Worm (Caenorhabditis elegans) whole organism, L1 larva: Measurements from ENCODE around the gene T16G12.6.

Experiments used
- blmp-1 ChIP-seq: fragments of 150-350 bp; optimal IDR thresholded peaks from 2 replicates; lab custom pipeline; 2014; ENCODE audit warnings: missing biosample characterization, missing genetic modification characterization
- elt-2 ChIP-seq: sonication (generic microtip); optimal IDR thresholded peaks from 2 replicates; lab custom pipeline; 2016; ENCODE audit warnings: missing genetic modification characterization, mild to moderate bottlenecking, inconsistent platforms, missing compliant biosample characterization, missing genetic modification reagents
- elt-3 ChIP-seq, 6 experiments: fragments of 150-350 bp in 1 of 6; sonication (generic microtip); optimal IDR thresholded peaks; 2 replicates each; lab custom pipeline; 2017 to 2018; ENCODE audit warnings: missing biosample characterization in 6 of 6, missing genetic modification characterization in 6 of 6, inconsistent platforms in 1 of 6
- fos-1 ChIP-seq: fragments of 150-350 bp; optimal IDR thresholded peaks from 2 replicates; lab custom pipeline; 2014; ENCODE audit warnings: missing biosample characterization, missing genetic modification characterization
- irx-1 ChIP-seq: sonication (generic microtip); optimal IDR thresholded peaks from 2 replicates; lab custom pipeline; 2016; ENCODE audit warnings: missing genetic modification characterization, missing compliant biosample characterization
- lir-3 ChIP-seq: sonication (generic microtip); optimal IDR thresholded peaks from 2 replicates; lab custom pipeline; 2016; ENCODE audit warnings: mild to moderate bottlenecking, missing genetic modification characterization, moderate library complexity, missing compliant biosample characterization; ENCODE audit not compliant: poor library complexity
- nhr-76 ChIP-seq: sonication (generic microtip); optimal IDR thresholded peaks from 2 replicates; lab custom pipeline; 2017; ENCODE audit warnings: missing biosample characterization, missing genetic modification characterization
- nhr-77 ChIP-seq: fragments of 150-350 bp; optimal IDR thresholded peaks from 2 replicates; lab custom pipeline; 2014; ENCODE audit warnings: missing biosample characterization, missing genetic modification characterization
- nhr-84 ChIP-seq: sonication (generic microtip); optimal IDR thresholded peaks from 2 replicates; lab custom pipeline; 2017; ENCODE audit warnings: missing biosample characterization, missing genetic modification characterization
- tbx-2 ChIP-seq: sonication (generic microtip); optimal IDR thresholded peaks from 2 replicates; lab custom pipeline; 2016; ENCODE audit warnings: missing genetic modification characterization, missing compliant biosample characterization

DNA sequence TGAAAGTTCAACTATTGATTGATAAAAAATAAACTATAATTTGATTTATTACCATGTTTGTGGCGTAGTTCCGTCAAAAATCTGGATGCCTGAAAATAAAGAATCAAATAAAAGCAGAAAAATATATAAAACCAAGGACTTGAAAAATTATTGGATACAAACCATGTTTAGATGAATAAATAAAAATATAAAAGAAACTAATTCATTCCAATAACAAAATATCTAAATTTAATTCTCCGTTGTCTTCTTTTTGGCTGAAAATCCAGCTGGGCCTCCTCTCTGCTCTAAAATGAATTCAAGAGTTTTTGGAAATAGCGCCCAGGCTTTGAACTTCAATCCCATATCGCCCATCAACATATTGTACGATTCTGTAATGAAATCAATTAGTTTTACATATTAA, 43.6 kb downstream of the T16G12.6 start, which contains the start of gene vps-29:
- TF ChIP-seq nhr-76 (tag; lab: Kevin White, UChicago): no peak
- no peak for TF ChIP-seq tbx-2 (tag; lab: Kevin White, UChicago)
- no peak for TF ChIP-seq blmp-1 (tag; lab: Kevin White, UChicago)
- TF ChIP-seq lir-3 (tag; lab: Kevin White, UChicago): no peak
- no peak for TF ChIP-seq elt-3 (tag; optimal IDR thresholded peaks at IDR 0.05; lab: Kevin White, UChicago)
- no peak for TF ChIP-seq irx-1 (tag; lab: Kevin White, UChicago)
- TF ChIP-seq fos-1 (tag; lab: Kevin White, UChicago): no peak
- TF ChIP-seq elt-2: no peak
- TF ChIP-seq nhr-77 (tag; lab: Kevin White, UChicago): no peak
- TF ChIP-seq nhr-84: no peak
